Worm (Caenorhabditis elegans): ENCODE data around the gene epg-9.
A peak's percentile ranks its signal among the peaks of the same experiment; 100 is the strongest.

The epg-9 gene

ce11 chrIV:2601988-2602861, 1.3 kb downstream of the epg-9 start:
- TF ChIP-seq ztf-4 (tag; optimal IDR thresholded peaks at IDR 0.05) = peak; percentile 90
- peak; percentile 5 for TF ChIP-seq ceh-82 (tag; optimal IDR thresholded peaks at IDR 0.05)
- TF ChIP-seq pha-4 (tag; optimal IDR thresholded peaks at IDR 0.05) = peak; percentile 99
- TF ChIP-seq nhr-11 (tag; optimal IDR thresholded peaks at IDR 0.05) = peak; percentile 91
- TF ChIP-seq nhr-237 (tag; optimal IDR thresholded peaks at IDR 0.05) = no peak
- TF ChIP-seq nhr-28 (tag; optimal IDR thresholded peaks at IDR 0.05) = peak; percentile 72
- TF ChIP-seq nhr-25 (tag; optimal IDR thresholded peaks at IDR 0.05) = peak; percentile 99
- TF ChIP-seq mdl-1 (tag; optimal IDR thresholded peaks at IDR 0.05) = peak; percentile 90
- no peak for TF ChIP-seq unc-39 (tag; optimal IDR thresholded peaks at IDR 0.05)
- peak; percentile 79 for TF ChIP-seq egl-27 (tag; optimal IDR thresholded peaks at IDR 0.05)
- peak; percentile 86 for TF ChIP-seq unc-62 (GFP tag; optimal IDR thresholded peaks at IDR 0.05)
- TF ChIP-seq nhr-76 (tag; optimal IDR thresholded peaks at IDR 0.05) = peak; percentile 51
- no peak for TF ChIP-seq nhr-12 (tag; optimal IDR thresholded peaks at IDR 0.05)
- TF ChIP-seq eor-1 (tag; optimal IDR thresholded peaks at IDR 0.05) = peak in 1 of 2 experiments; percentile 86
- no peak for TF ChIP-seq aly-2 (tag; optimal IDR thresholded peaks at IDR 0.05)
- peak; percentile 73 for TF ChIP-seq lin-39 (tag; optimal IDR thresholded peaks at IDR 0.05)
- peak; percentile 81 for TF ChIP-seq tbx-2 (tag; optimal IDR thresholded peaks at IDR 0.05)
- TF ChIP-seq ceh-28 (tag; optimal IDR thresholded peaks at IDR 0.05) = peak; percentile 91
- peak; percentile 55 for TF ChIP-seq fkh-10 (GFP tag; optimal IDR thresholded peaks at IDR 0.05)
- TF ChIP-seq daf-12 (tag; optimal IDR thresholded peaks at IDR 0.05) = no peak
- TF ChIP-seq elt-1 (tag; optimal IDR thresholded peaks at IDR 0.05) = peak; percentile 60
- TF ChIP-seq hmg-11 (tag; optimal IDR thresholded peaks at IDR 0.05) = peak; percentile 91
- peak; percentile 96 for TF ChIP-seq nfya-1 (tag; optimal IDR thresholded peaks at IDR 0.05; ENCODE audit: insufficient read depth)
- peak; percentile 39 for TF ChIP-seq egl-5 (tag; optimal IDR thresholded peaks at IDR 0.05)
- peak; percentile 96 for TF ChIP-seq elt-2 (tag; optimal IDR thresholded peaks at IDR 0.05)
- TF ChIP-seq lin-15B (tag; optimal IDR thresholded peaks at IDR 0.05) = peak; percentile 82
- TF ChIP-seq pqm-1 (tag; optimal IDR thresholded peaks at IDR 0.05) = peak; percentile 97
- TF ChIP-seq jun-1 (tag; optimal IDR thresholded peaks at IDR 0.05) = peak; percentile 99
- TF ChIP-seq ama-1 (optimal IDR thresholded peaks at IDR 0.05) = peak; percentile 96
- peak; percentile 70 for TF ChIP-seq nhr-77 (tag; optimal IDR thresholded peaks at IDR 0.05)
- TF ChIP-seq fos-1 (tag; optimal IDR thresholded peaks at IDR 0.05) = peak; percentile 65
- no peak for TF ChIP-seq ztf-11 (tag; optimal IDR thresholded peaks at IDR 0.05)
- peak; percentile 70 for TF ChIP-seq R02D3.7 (tag; optimal IDR thresholded peaks at IDR 0.05)
- peak; percentile 47 for TF ChIP-seq zag-1 (tag; optimal IDR thresholded peaks at IDR 0.05)
- TF ChIP-seq nhr-43 (tag; optimal IDR thresholded peaks at IDR 0.05; ENCODE audit: poor library complexity, severe bottlenecking) = peak; percentile 98
- TF ChIP-seq ZK546.5 (tag; optimal IDR thresholded peaks at IDR 0.05) = no peak
- peak; percentile 97 for TF ChIP-seq lsy-12 (tag; optimal IDR thresholded peaks at IDR 0.05)
- TF ChIP-seq snpc-4 (tag; optimal IDR thresholded peaks at IDR 0.05) = peak; percentile 84
- no peak for TF ChIP-seq ceh-16 (tag; optimal IDR thresholded peaks at IDR 0.05)
- peak; percentile 22 for TF ChIP-seq sea-2 (GFP tag; optimal IDR thresholded peaks at IDR 0.05)
- TF ChIP-seq mml-1 (tag; optimal IDR thresholded peaks at IDR 0.05) = peak; percentile 86
- TF ChIP-seq ceh-9 (tag; optimal IDR thresholded peaks at IDR 0.05) = no peak
- peak; percentile 96 for TF ChIP-seq skn-1 (tag; optimal IDR thresholded peaks at IDR 0.05)
- TF ChIP-seq elt-3 (tag; optimal IDR thresholded peaks at IDR 0.05) = peak; percentile 44 to 83 (median 80)
- TF ChIP-seq nhr-23 (tag; optimal IDR thresholded peaks at IDR 0.05) = peak; percentile 99

Measured in whole organism, L3 larva.